Fruit fly (Drosophila melanogaster) whole organism, prepupa: ENCODE measurements around the gene gt.

ENCODE experiments used
- Blimp-1 ChIP-seq: fragments of 200-800 bp; sonication (Bioruptor generic); optimal IDR thresholded peaks from 3 replicates; lab custom pipeline; 2017; ENCODE audit warnings: missing biosample characterization, missing genetic modification characterization, mild to moderate bottlenecking, moderate library complexity, missing genetic modification reagents
- CG10631 ChIP-seq: fragments of 200-800 bp; sonication (Bioruptor generic); optimal IDR thresholded peaks from 2 replicates; lab custom pipeline; 2016; ENCODE audit warnings: missing biosample characterization, missing genetic modification characterization
- CG10669 ChIP-seq: fragments of 200-800 bp; sonication (Bioruptor generic); optimal IDR thresholded peaks from 3 replicates; lab custom pipeline; 2018; ENCODE audit warnings: missing biosample characterization, mild to moderate bottlenecking, missing genetic modification characterization, moderate library complexity
- CG11294 ChIP-seq: fragments of 200-800 bp; sonication (Bioruptor generic); IDR thresholded peaks from 2 replicates; pipeline ENCODE4 v1.3.6; 2022; ENCODE audit warnings: missing biosample characterization, missing genetic modification characterization
- CG11902 ChIP-seq: fragments of 200-800 bp; sonication (Bioruptor generic); optimal IDR thresholded peaks from 3 replicates; lab custom pipeline; 2016; ENCODE audit warnings: missing biosample characterization, missing genetic modification characterization
- CG15336 ChIP-seq: fragments of 200-800 bp; sonication (Bioruptor generic); IDR thresholded peaks from 2 replicates; pipeline ENCODE4 v1.3.6; 2022; ENCODE audit warnings: missing biosample characterization, missing genetic modification characterization
- CG1621 ChIP-seq: fragments of 200-800 bp; sonication (Bioruptor generic); optimal IDR thresholded peaks from 3 replicates; lab custom pipeline; 2018; ENCODE audit warnings: missing biosample characterization, mild to moderate bottlenecking, missing genetic modification characterization
- CG16779 ChIP-seq: fragments of 200-800 bp; sonication (Bioruptor generic); optimal IDR thresholded peaks from 3 replicates; lab custom pipeline; 2017; ENCODE audit warnings: missing biosample characterization, mild to moderate bottlenecking, missing genetic modification characterization
- CG3032 ChIP-seq: fragments of 200-800 bp; optimal IDR thresholded peaks from 2 replicates; lab custom pipeline; 2019; ENCODE audit warnings: missing biosample characterization, mild to moderate bottlenecking, missing genetic modification characterization, moderate library complexity
- CG31627 ChIP-seq: fragments of 200-800 bp; sonication (Bioruptor generic); optimal IDR thresholded peaks from 3 replicates; lab custom pipeline; 2016; ENCODE audit warnings: missing biosample characterization, missing genetic modification characterization
- CG32006 ChIP-seq: fragments of 200-800 bp; sonication (Bioruptor generic); optimal IDR thresholded peaks from 3 replicates; lab custom pipeline; 2017; ENCODE audit warnings: missing biosample characterization, mild to moderate bottlenecking, missing genetic modification characterization
- CG34406 ChIP-seq: fragments of 200-800 bp; sonication (Bioruptor generic); optimal IDR thresholded peaks from 3 replicates; lab custom pipeline; 2016; ENCODE audit warnings: missing biosample characterization, missing genetic modification characterization
- CG3919 ChIP-seq: fragments of 200-800 bp; sonication (Bioruptor generic); optimal IDR thresholded peaks from 3 replicates; lab custom pipeline; 2016; ENCODE audit warnings: missing biosample characterization, missing genetic modification characterization
- CG6163 ChIP-seq: fragments of 200-800 bp; sonication (Bioruptor generic); IDR thresholded peaks from 3 replicates; pipeline ENCODE4 v1.3.6; 2022; ENCODE audit warnings: missing biosample characterization, missing genetic modification characterization
- CG6276 ChIP-seq: fragments of 200-800 bp; sonication (Bioruptor generic); optimal IDR thresholded peaks from 2 replicates; lab custom pipeline; 2017; ENCODE audit warnings: missing biosample characterization, mild to moderate bottlenecking, missing genetic modification characterization
- CG6792 ChIP-seq: fragments of 200-800 bp; sonication (Bioruptor generic); optimal IDR thresholded peaks from 3 replicates; lab custom pipeline; 2016; ENCODE audit warnings: missing biosample characterization, missing genetic modification characterization
- CG6854 ChIP-seq: fragments of 200-800 bp; sonication (Bioruptor generic); optimal IDR thresholded peaks from 2 replicates; lab custom pipeline; 2017; ENCODE audit warnings: missing biosample characterization, mild to moderate bottlenecking, missing genetic modification characterization
- CG7368 ChIP-seq: fragments of 200-800 bp; sonication (Bioruptor generic); optimal IDR thresholded peaks from 3 replicates; lab custom pipeline; 2016; ENCODE audit warnings: missing biosample characterization, missing genetic modification characterization
- CG8119 ChIP-seq: fragments of 200-800 bp; sonication (Bioruptor generic); IDR thresholded peaks from 3 replicates; pipeline ENCODE4 v1.3.6; 2022; ENCODE audit warnings: missing biosample characterization, missing genetic modification characterization
- CG8319 ChIP-seq: fragments of 200-800 bp; sonication (Bioruptor generic); optimal IDR thresholded peaks from 3 replicates; lab custom pipeline; 2016; ENCODE audit warnings: missing biosample characterization, missing genetic modification characterization
- CG8632 ChIP-seq: fragments of 200-800 bp; sonication (Bioruptor generic); optimal IDR thresholded peaks from 3 replicates; lab custom pipeline; 2016; ENCODE audit warnings: missing biosample characterization, missing genetic modification characterization
- CG9139 ChIP-seq: fragments of 200-800 bp; sonication (Bioruptor generic); optimal IDR thresholded peaks from 3 replicates; lab custom pipeline; 2017; ENCODE audit warnings: missing biosample characterization, mild to moderate bottlenecking, missing genetic modification characterization
- Eip75B ChIP-seq: fragments of 200-800 bp; sonication (Bioruptor generic); optimal IDR thresholded peaks from 3 replicates; lab custom pipeline; 2016; ENCODE audit warnings: missing biosample characterization, missing genetic modification characterization
- Eip78C ChIP-seq: fragments of 200-800 bp; sonication (Bioruptor generic); peaks from one replicate; lab custom pipeline; 2016; ENCODE audit warnings: missing biosample characterization, missing genetic modification characterization
- Eip93F ChIP-seq: fragments of 200-800 bp; sonication (Bioruptor generic); optimal IDR thresholded peaks from 2 replicates; lab custom pipeline; 2016; ENCODE audit warnings: missing biosample characterization, mild to moderate bottlenecking, missing genetic modification characterization
- Ets21C ChIP-seq: fragments of 200-800 bp; sonication (Bioruptor generic); optimal IDR thresholded peaks from 3 replicates; lab custom pipeline; 2016; ENCODE audit warnings: missing biosample characterization, missing genetic modification characterization
- Ets96B ChIP-seq: fragments of 200-800 bp; optimal IDR thresholded peaks from 2 replicates; lab custom pipeline; 2019; ENCODE audit warnings: missing biosample characterization, mild to moderate bottlenecking, missing genetic modification characterization, moderate library complexity
- Hr38 ChIP-seq: sonication (Bioruptor generic); optimal IDR thresholded peaks from 2 replicates; lab custom pipeline; 2016; ENCODE audit warnings: missing biosample characterization, missing genetic modification characterization
- Hr4 ChIP-seq: fragments of 200-800 bp; sonication (Bioruptor generic); optimal IDR thresholded peaks from 3 replicates; lab custom pipeline; 2016; ENCODE audit warnings: missing biosample characterization, missing genetic modification characterization
- Lpt ChIP-seq: fragments of 200-800 bp; sonication (Bioruptor generic); optimal IDR thresholded peaks from 3 replicates; lab custom pipeline; 2016; ENCODE audit warnings: missing biosample characterization, missing genetic modification characterization
- Met ChIP-seq: fragments of 200-800 bp; sonication (Bioruptor generic); optimal IDR thresholded peaks from 3 replicates; lab custom pipeline; 2016; ENCODE audit warnings: missing biosample characterization, missing genetic modification characterization
- OdsH ChIP-seq: fragments of 200-800 bp; sonication (Bioruptor generic); optimal IDR thresholded peaks from 3 replicates; lab custom pipeline; 2016; ENCODE audit warnings: missing biosample characterization, missing genetic modification characterization
- Smox ChIP-seq: fragments of 200-800 bp; sonication (Bioruptor generic); optimal IDR thresholded peaks from 3 replicates; lab custom pipeline; 2016; ENCODE audit warnings: missing biosample characterization, missing genetic modification characterization
- Sox102F ChIP-seq: fragments of 200-800 bp; sonication (Bioruptor generic); optimal IDR thresholded peaks from 2 replicates; lab custom pipeline; 2016; ENCODE audit warnings: missing biosample characterization, mild to moderate bottlenecking, missing genetic modification characterization
- Sox14 ChIP-seq: fragments of 200-800 bp; sonication (Bioruptor generic); optimal IDR thresholded peaks from 3 replicates; lab custom pipeline; 2016; ENCODE audit warnings: missing biosample characterization, missing genetic modification characterization
- Sox15 ChIP-seq: fragments of 200-800 bp; sonication (Bioruptor generic); optimal IDR thresholded peaks from 3 replicates; lab custom pipeline; 2016; ENCODE audit warnings: missing biosample characterization, missing genetic modification characterization
- acj6 ChIP-seq: fragments of 200-800 bp; sonication (Bioruptor generic); optimal IDR thresholded peaks from 3 replicates; lab custom pipeline; 2016; ENCODE audit warnings: missing biosample characterization, missing genetic modification characterization
- cyc ChIP-seq: fragments of 200-800 bp; sonication (Bioruptor generic); optimal IDR thresholded peaks from 3 replicates; lab custom pipeline; 2016; ENCODE audit warnings: missing biosample characterization, missing genetic modification characterization
- dac ChIP-seq: fragments of 200-800 bp; sonication (Bioruptor generic); optimal IDR thresholded peaks from 2 replicates; lab custom pipeline; 2017; ENCODE audit warnings: missing biosample characterization, mild to moderate bottlenecking, missing genetic modification characterization
- dsx ChIP-seq: fragments of 200-800 bp; optimal IDR thresholded peaks from 3 replicates; lab custom pipeline; 2019; ENCODE audit warnings: missing biosample characterization, mild to moderate bottlenecking, missing genetic modification characterization, moderate library complexity; ENCODE audit not compliant: poor library complexity, severe bottlenecking
- eg ChIP-seq: fragments of 200-800 bp; sonication (Bioruptor generic); IDR thresholded peaks from 3 replicates; pipeline ENCODE4 v1.3.6; 2022; ENCODE audit warnings: missing biosample characterization, missing genetic modification characterization
- esn ChIP-seq: fragments of 200-800 bp; sonication (Bioruptor generic); optimal IDR thresholded peaks from 2 replicates; lab custom pipeline; 2016; ENCODE audit warnings: missing biosample characterization, mild to moderate bottlenecking, missing genetic modification characterization, moderate library complexity
- fd59A ChIP-seq: fragments of 200-800 bp; sonication (Bioruptor generic); optimal IDR thresholded peaks from 2 replicates; lab custom pipeline; 2017; ENCODE audit warnings: missing biosample characterization, mild to moderate bottlenecking, missing genetic modification characterization, missing genetic modification reagents
- fd85E ChIP-seq: fragments of 200-800 bp; sonication (Bioruptor generic); optimal IDR thresholded peaks from 3 replicates; lab custom pipeline; 2016; ENCODE audit warnings: missing biosample characterization, missing genetic modification characterization
- fkh ChIP-seq: fragments of 200-800 bp; sonication (Bioruptor generic); optimal IDR thresholded peaks from 3 replicates; lab custom pipeline; 2017; ENCODE audit warnings: missing biosample characterization, mild to moderate bottlenecking, missing genetic modification characterization, moderate library complexity
- net ChIP-seq: fragments of 200-800 bp; sonication (Bioruptor generic); optimal IDR thresholded peaks from 3 replicates; lab custom pipeline; 2016; ENCODE audit warnings: missing biosample characterization, missing genetic modification characterization
- pdm3 ChIP-seq: fragments of 200-800 bp; sonication (Bioruptor generic); optimal IDR thresholded peaks from 3 replicates; lab custom pipeline; 2016; ENCODE audit warnings: missing biosample characterization, missing genetic modification characterization
- salr ChIP-seq, 2 experiments: fragments of 200-800 bp; sonication (Bioruptor generic); optimal IDR thresholded peaks; 3 replicates each; lab custom pipeline; 2016 to 2018; ENCODE audit warnings: missing biosample characterization in 2 of 2, missing genetic modification characterization in 2 of 2, mild to moderate bottlenecking in 1 of 2
- spab ChIP-seq: fragments of 200-800 bp; sonication (Bioruptor generic); optimal IDR thresholded peaks from 2 replicates; lab custom pipeline; 2017; ENCODE audit warnings: missing biosample characterization, mild to moderate bottlenecking, missing genetic modification characterization, missing genetic modification reagents
- ss ChIP-seq, 2 experiments: fragments of 200-800 bp; sonication (Bioruptor generic); optimal IDR thresholded peaks; 2 replicates in 1 of 2; 3 replicates in 1 of 2; lab custom pipeline; 2017 to 2018; ENCODE audit warnings: mild to moderate bottlenecking in 2 of 2, missing biosample characterization in 2 of 2, missing genetic modification characterization in 2 of 2, moderate library complexity in 1 of 2
- svp ChIP-seq: fragments of 200-800 bp; sonication (Bioruptor generic); peaks from one replicate; lab custom pipeline; 2016; ENCODE audit warnings: missing biosample characterization, missing genetic modification characterization

Gene gt

DNA sequence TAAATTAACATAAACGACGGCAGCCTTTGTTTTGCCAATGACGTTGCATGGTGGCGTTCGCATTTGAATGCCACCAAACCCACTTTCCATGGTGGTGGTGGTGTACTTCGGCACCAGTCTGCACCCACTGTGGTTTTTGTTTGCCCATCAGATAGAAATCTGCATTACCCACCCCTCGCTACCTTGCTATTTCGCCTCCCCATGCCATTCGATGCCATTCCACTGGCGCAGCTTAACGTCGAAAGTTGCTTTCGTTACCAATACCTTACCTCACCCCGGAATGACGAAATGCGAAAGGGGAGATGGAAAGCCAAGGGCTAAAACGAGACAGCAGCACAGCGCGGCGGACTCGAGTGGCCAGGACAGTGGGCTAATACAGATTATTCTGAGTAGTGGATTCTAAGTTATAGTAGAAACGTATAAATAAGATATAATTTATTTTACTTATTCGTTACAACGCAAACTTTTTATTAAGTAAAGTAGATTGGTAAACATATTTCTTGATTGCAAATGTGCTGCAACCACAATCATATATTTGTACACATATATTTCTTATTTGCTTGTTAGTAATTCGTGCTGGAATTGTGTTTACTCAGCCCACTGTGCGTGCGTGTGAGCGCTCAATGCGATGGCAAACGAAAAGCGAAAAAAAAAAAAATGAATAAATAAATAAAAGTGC, 32.4 kb downstream of the gt start:
- TF ChIP-seq Hr4 (peak; percentile 52), Hr38 (no peak), CG11294 (GFP tag; lab: Robert Waterston, UW) (no peak), CG15336 (GFP tag; lab: Robert Waterston, UW) (peak; percentile 50; the same call in 1 of the 2 replicates), OdsH (peak; percentile 61), Sox15 (GFP tag; lab: Kevin White, UChicago) (no peak), CG3032 (tag; lab: Kevin White, UChicago) (peak; percentile 50), Sox102F (GFP tag; lab: Kevin White, UChicago) (peak; percentile 29), fd85E (no peak), net (GFP tag; lab: Kevin White, UChicago) (peak; percentile 35), Ets96B (peak; percentile 38), CG8119 (peak; percentile 66; the same call in 1 of the 3 replicates), Met (GFP tag; lab: Kevin White, UChicago) (peak; percentile 62), Eip78C (GFP tag; lab: Kevin White, UChicago) (peak; percentile 82), CG1621 (tag; lab: Kevin White, UChicago) (peak; percentile 20), pdm3 (peak; percentile 40), Smox (GFP tag; lab: Kevin White, UChicago) (peak; percentile 50), esn (GFP tag; lab: Kevin White, UChicago) (peak; percentile 64), Blimp-1 (GFP tag; lab: Kevin White, UChicago) (no peak), CG10669 (GFP tag; lab: Kevin White, UChicago) (peak; percentile 18), Ets21C (GFP tag; lab: Kevin White, UChicago) (peak; percentile 22), CG6854 (GFP tag; lab: Kevin White, UChicago) (no peak), dac (peak; percentile 3), CG6792 (GFP tag; lab: Kevin White, UChicago) (peak; percentile 59), CG8632 (GFP tag; lab: Kevin White, UChicago) (peak; percentile 24), ss (GFP tag; optimal IDR thresholded peaks at IDR 0.05; lab: Kevin White, UChicago) (peak; percentile 28 to 70), Eip93F (no peak), CG34406 (peak; percentile 43), eg (peak; percentile 14; the same call in 1 of the 3 replicates), svp (GFP tag; lab: Kevin White, UChicago) (peak; percentile 79), spab (GFP tag; lab: Kevin White, UChicago) (peak; percentile 20), CG6276 (GFP tag; lab: Kevin White, UChicago) (peak; percentile 10), Eip75B (GFP tag; lab: Kevin White, UChicago) (peak; percentile 45), CG8319 (no peak), Sox14 (GFP tag; lab: Kevin White, UChicago) (peak; percentile 40), fkh (GFP tag; lab: Kevin White, UChicago) (no peak), CG6163 (GFP tag; lab: Robert Waterston, UW) (0 out of 3 replicates have a peak, but pooled peaks have one; percentile 25), CG9139 (GFP tag; lab: Kevin White, UChicago) (no peak), CG31627 (GFP tag; lab: Kevin White, UChicago) (peak; percentile 34), CG7368 (no peak), Lpt (GFP tag; lab: Kevin White, UChicago) (peak; percentile 8), acj6 (GFP tag; lab: Kevin White, UChicago) (peak; percentile 60), CG16779 (tag; lab: Kevin White, UChicago) (peak; percentile 13), CG3919 (peak; percentile 42), CG10631 (GFP tag; lab: Kevin White, UChicago) (peak; percentile 44), salr (GFP tag; optimal IDR thresholded peaks at IDR 0.05; lab: Kevin White, UChicago) (peak in 1 of 2 experiments; percentile 15), CG32006 (GFP tag; lab: Kevin White, UChicago) (peak; percentile 63), dsx (peak; percentile 21), cyc (GFP tag; lab: Kevin White, UChicago) (peak; percentile 16), fd59A (GFP tag; lab: Kevin White, UChicago) (peak; percentile 43), CG11902 (peak; percentile 22)
